Worm (Caenorhabditis elegans) whole organism, young adult: ENCODE measurements around the gene srh-18.

ENCODE experiments used
- dox-1 ChIP-seq: fragments of 200-800 bp; sonication (Bioruptor generic); IDR thresholded peaks from 2 replicates; pipeline ENCODE4 v1.3.6; 2022; ENCODE audit warnings: missing genetic modification reagents, missing genetic modification characterization, missing compliant biosample characterization
- dpl-1 ChIP-seq: fragments of 150-350 bp; optimal IDR thresholded peaks from 2 replicates; lab custom pipeline; 2014; ENCODE audit warnings: missing biosample characterization, missing genetic modification reagents, missing genetic modification characterization
- hlh-26 ChIP-seq: fragments of 200-800 bp; sonication (Bioruptor generic); conservative IDR thresholded peaks from 2 replicates; pipeline ENCODE4 v1.3.6; 2022; ENCODE audit warnings: missing genetic modification reagents, missing genetic modification characterization, missing compliant biosample characterization
- lin-40 ChIP-seq: sonication (generic microtip); optimal IDR thresholded peaks from 2 replicates; lab custom pipeline; 2016; ENCODE audit warnings: missing genetic modification characterization, mild to moderate bottlenecking, missing compliant biosample characterization, missing genotype, missing genetic modification reagents
- mxl-1 ChIP-seq: sonication (generic microtip); optimal IDR thresholded peaks from 2 replicates; lab custom pipeline; 2016; ENCODE audit warnings: missing genetic modification characterization, missing compliant biosample characterization
- nfyb-1 ChIP-seq: fragments of 200-800 bp; sonication (Bioruptor generic); IDR thresholded peaks from 2 replicates; pipeline ENCODE4 v1.3.6; 2022; ENCODE audit warnings: missing genetic modification reagents, missing genetic modification characterization, missing compliant biosample characterization
- sdz-38 ChIP-seq: sonication (generic microtip); optimal IDR thresholded peaks from 2 replicates; lab custom pipeline; 2016; ENCODE audit warnings: missing genotype, missing genetic modification characterization, missing compliant biosample characterization
- snpc-4 ChIP-seq, 5 experiments: fragments of 150-350 bp in 1 of 5; sonication (generic microtip) in 4 of 5; optimal IDR thresholded peaks; 2 replicates each; lab custom pipeline; 2014 to 2018; ENCODE audit warnings: missing genetic modification characterization in 5 of 5, missing biosample characterization in 3 of 5, antibody characterized with exemption in 2 of 5, mild to moderate bottlenecking in 2 of 5, missing compliant biosample characterization in 2 of 5, missing genotype in 2 of 5, moderate library complexity in 2 of 5, missing genetic modification reagents in 1 of 5
- tlf-1 ChIP-seq: fragments of 200-800 bp; sonication (Bioruptor generic); optimal IDR thresholded peaks from 2 replicates; lab custom pipeline; 2018; ENCODE audit warnings: mild to moderate bottlenecking, missing genetic modification characterization, missing compliant biosample characterization
- unc-130 ChIP-seq: sonication (generic microtip); optimal IDR thresholded peaks from 2 replicates; lab custom pipeline; 2016; ENCODE audit warnings: missing genetic modification reagents, missing genetic modification characterization, missing compliant biosample characterization
- unc-62 ChIP-seq: fragments of 150-350 bp; optimal IDR thresholded peaks from 2 replicates; lab custom pipeline; 2014; ENCODE audit warnings: missing biosample characterization, missing genetic modification reagents, missing genetic modification characterization
- ztf-6 ChIP-seq: fragments of 200-800 bp; sonication (Bioruptor generic); IDR thresholded peaks from 2 replicates; pipeline ENCODE4 v1.3.6; 2022; ENCODE audit warnings: missing genetic modification reagents, missing genetic modification characterization, missing compliant biosample characterization

DNA sequence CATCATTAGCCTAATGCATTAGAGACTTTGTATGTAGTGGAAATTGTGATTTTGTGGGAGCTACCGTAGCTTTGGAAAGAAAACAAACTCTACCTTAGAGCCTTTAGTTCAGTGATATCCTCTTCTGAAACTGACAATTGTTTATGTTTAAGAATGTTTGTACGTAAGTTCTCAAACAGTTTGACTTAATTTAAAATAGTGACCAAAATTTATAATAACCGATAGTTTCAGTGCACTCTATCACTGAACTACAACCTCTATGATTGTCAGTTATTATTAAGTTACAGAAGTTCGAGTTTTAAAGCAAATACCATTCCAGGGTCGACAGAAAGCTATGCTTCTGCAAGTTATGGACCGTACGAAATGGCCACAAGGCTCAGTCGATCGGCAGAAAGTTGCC lies 9.6 kb upstream of the srh-18 start, which contains the start of gene C50B6.1:
- TF ChIP-seq snpc-4 (GFP tag; optimal IDR thresholded peaks at IDR 0.05; lab: Kevin White, UChicago) (no peak), snpc-4 (tag; optimal IDR thresholded peaks at IDR 0.05; lab: Kevin White, UChicago) (no peak), unc-62 (GFP tag; lab: Kevin White, UChicago) (no peak), dox-1 (GFP tag; lab: Robert Waterston, UW) (no peak), nfyb-1 (no peak), hlh-26 (GFP tag; lab: Robert Waterston, UW) (no peak), tlf-1 (GFP tag; lab: Kevin White, UChicago) (no peak), dpl-1 (GFP tag; lab: Kevin White, UChicago) (no peak), lin-40 (no peak), mxl-1 (no peak), sdz-38 (tag; lab: Kevin White, UChicago) (no peak), unc-130 (GFP tag; lab: Kevin White, UChicago) (no peak), ztf-6 (GFP tag; lab: Robert Waterston, UW) (no peak)
